Worm (Caenorhabditis elegans): ENCODE data around the gene C53C11.2.

C53C11.2 gene

ce11 chrX:17362529-17362928, 26.1 kb downstream of the C53C11.2 start, which contains the start of gene F10D7.11:
F10D7.11 (plus strand) TSS chrX:17362829.
- TF ChIP-seq lsy-2 (tag; optimal IDR thresholded peaks at IDR 0.05) (no peak), hlh-1 (tag; optimal IDR thresholded peaks at IDR 0.05) (no peak), M03D4.4 (tag; optimal IDR thresholded peaks at IDR 0.05) (no peak), mab-5 (tag; optimal IDR thresholded peaks at IDR 0.05) (no peak), snpc-4 (tag; optimal IDR thresholded peaks at IDR 0.05) (no peak)

ce11 chrX:17363491-17363890, 27.1 kb downstream of the C53C11.2 start:
- TF ChIP-seq nhr-28 (tag; optimal IDR thresholded peaks at IDR 0.05) = no peak
- no peak for TF ChIP-seq cnd-1 (tag; optimal IDR thresholded peaks at IDR 0.05)
- no peak for TF ChIP-seq mep-1 (tag; optimal IDR thresholded peaks at IDR 0.05)

- TF ChIP-seq ceh-39 (tag; optimal IDR thresholded peaks at IDR 0.05) (no peak), mls-2 (tag; optimal IDR thresholded peaks at IDR 0.05) (no peak), pha-4 (tag; optimal IDR thresholded peaks at IDR 0.05) (no peak)
Observed at ce11 chrX:17368542-17368941, 32.1 kb downstream of the C53C11.2 start, which contains the start of gene mfsd-10. mfsd-10 (minus strand) TSS chrX:17368642.

ce11 chrX:17369514-17369913, 33.1 kb downstream of the C53C11.2 start:
- TF ChIP-seq ham-2 (GFP tag; optimal IDR thresholded peaks at IDR 0.05) (peak; percentile 45), M03D4.4 (tag; optimal IDR thresholded peaks at IDR 0.05) (no peak)

ce11 chrX:17373955-17374354, 37.5 kb downstream of the C53C11.2 start:
- TF ChIP-seq unc-62 (GFP tag; optimal IDR thresholded peaks at IDR 0.05) (peak; percentile 64), bed-3 (GFP tag; optimal IDR thresholded peaks at IDR 0.05) (no peak)

- TF ChIP-seq ceh-43 (GFP tag; optimal IDR thresholded peaks at IDR 0.05) = no peak
- no peak for TF ChIP-seq ceh-39 (tag; optimal IDR thresholded peaks at IDR 0.05)
- TF ChIP-seq mls-2 (tag; optimal IDR thresholded peaks at IDR 0.05) = no peak
- no peak for TF ChIP-seq sptf-1 (tag; optimal IDR thresholded peaks at IDR 0.05)
- TF ChIP-seq ces-1 (GFP tag; optimal IDR thresholded peaks at IDR 0.05) = no peak
Observed at ce11 chrX:17374534-17374933, 38.1 kb downstream of the C53C11.2 start, which contains the start of gene F10D7.3. F10D7.3 (minus strand) TSS chrX:17374634.

ce11 chrX:17375877-17376276, 39.4 kb downstream of the C53C11.2 start:
- TF ChIP-seq blmp-1 (tag; optimal IDR thresholded peaks at IDR 0.05) (no peak), sptf-1 (tag; optimal IDR thresholded peaks at IDR 0.05) (no peak), ham-2 (GFP tag; optimal IDR thresholded peaks at IDR 0.05) (no peak), tbx-8 (GFP tag; optimal IDR thresholded peaks at IDR 0.05) (no peak), snpc-4 (tag; optimal IDR thresholded peaks at IDR 0.05) (no peak), zip-8 (tag; optimal IDR thresholded peaks at IDR 0.05) (no peak), unc-62 (GFP tag; optimal IDR thresholded peaks at IDR 0.05) (no peak), ceh-39 (tag; optimal IDR thresholded peaks at IDR 0.05) (no peak), cnd-1 (tag; optimal IDR thresholded peaks at IDR 0.05) (no peak), lsy-2 (tag; optimal IDR thresholded peaks at IDR 0.05) (no peak), ces-1 (GFP tag; optimal IDR thresholded peaks at IDR 0.05) (no peak)

ce11 chrX:17378996-17379395, 42.6 kb downstream of the C53C11.2 start:
- no peak for TF ChIP-seq nhr-76 (tag; optimal IDR thresholded peaks at IDR 0.05)
- TF ChIP-seq lin-13 (tag; optimal IDR thresholded peaks at IDR 0.05) = no peak
- TF ChIP-seq unc-39 (tag; optimal IDR thresholded peaks at IDR 0.05) = no peak
- TF ChIP-seq M03D4.4 (tag; optimal IDR thresholded peaks at IDR 0.05) = no peak
- TF ChIP-seq bed-3 (GFP tag; optimal IDR thresholded peaks at IDR 0.05) = no peak
- TF ChIP-seq hlh-1 (tag; optimal IDR thresholded peaks at IDR 0.05) = no peak
- TF ChIP-seq unc-62 (GFP tag; optimal IDR thresholded peaks at IDR 0.05) = no peak
- no peak for TF ChIP-seq snpc-4 (tag; optimal IDR thresholded peaks at IDR 0.05)
- no peak for TF ChIP-seq mls-2 (tag; optimal IDR thresholded peaks at IDR 0.05)
- no peak for TF ChIP-seq unc-120 (tag; optimal IDR thresholded peaks at IDR 0.05; ENCODE audit: poor library complexity, severe bottlenecking)
- no peak for TF ChIP-seq nhr-28 (tag; optimal IDR thresholded peaks at IDR 0.05)
- no peak for TF ChIP-seq lsy-2 (tag; optimal IDR thresholded peaks at IDR 0.05)

- TF ChIP-seq lsy-2 (tag; optimal IDR thresholded peaks at IDR 0.05) (no peak), ceh-83 (GFP tag; optimal IDR thresholded peaks at IDR 0.05) (no peak), cnd-1 (tag; optimal IDR thresholded peaks at IDR 0.05) (no peak), mep-1 (tag; optimal IDR thresholded peaks at IDR 0.05) (no peak), ces-1 (GFP tag; optimal IDR thresholded peaks at IDR 0.05) (no peak), hlh-1 (tag; optimal IDR thresholded peaks at IDR 0.05) (no peak), sptf-1 (tag; optimal IDR thresholded peaks at IDR 0.05) (no peak), zip-8 (tag; optimal IDR thresholded peaks at IDR 0.05) (no peak), bed-3 (GFP tag; optimal IDR thresholded peaks at IDR 0.05) (no peak), mab-5 (tag; optimal IDR thresholded peaks at IDR 0.05) (no peak), nhr-76 (tag; optimal IDR thresholded peaks at IDR 0.05) (no peak), elt-1 (tag; optimal IDR thresholded peaks at IDR 0.05; ENCODE audit: borderline replicate concordance, insufficient read depth) (no peak), ceh-43 (GFP tag; optimal IDR thresholded peaks at IDR 0.05) (no peak)
Observed at ce11 chrX:17379675-17380074, 43.2 kb downstream of the C53C11.2 start, which contains the start of gene F10D7.10. F10D7.10 (minus strand) TSS chrX:17379775.
